Fruit fly (Drosophila melanogaster): Measurements from ENCODE around the gene CG8176.

The CG8176 gene

dm6 chr3R:9572929-9573811 is 57.4 kb downstream of the CG8176 start:
- TF ChIP-seq Dll (optimal IDR thresholded peaks at IDR 0.05) (no peak), CG8478 (optimal IDR thresholded peaks at IDR 0.05) (no peak), EcR (GFP tag; optimal IDR thresholded peaks at IDR 0.05) (no peak), pan (optimal IDR thresholded peaks at IDR 0.05) (no peak), psq (optimal IDR thresholded peaks at IDR 0.05) (no peak), usp (GFP tag; optimal IDR thresholded peaks at IDR 0.05) (no peak)

- TF ChIP-seq Dll (optimal IDR thresholded peaks at IDR 0.05) = no peak
These were observed 58.2 kb downstream of the CG8176 start, which contains the start of gene CG9399 for dm6 chr3R:9573812-9574587. TSS of gene CG9399 (minus strand) at chr3R:9574211.

All from whole organism.